Worm (Caenorhabditis elegans) whole organism, late embryonic: ENCODE results near the gene crn-2.

ENCODE experiments used
- C08G9.2 ChIP-seq: sonication (generic microtip); optimal IDR thresholded peaks from 2 replicates; lab custom pipeline; 2016; ENCODE audit warnings: mild to moderate bottlenecking, missing genetic modification characterization, moderate library complexity, missing compliant biosample characterization
- C38D4.7 ChIP-seq: fragments of 200-800 bp; sonication (Bioruptor generic); optimal IDR thresholded peaks from 2 replicates; lab custom pipeline; 2018; ENCODE audit warnings: mild to moderate bottlenecking, missing genetic modification characterization, moderate library complexity, missing compliant biosample characterization
- F13H6.1 ChIP-seq: sonication (generic microtip); optimal IDR thresholded peaks from 2 replicates; lab custom pipeline; 2016; ENCODE audit warnings: missing genetic modification characterization, missing compliant biosample characterization
- T23F11.4 ChIP-seq: fragments of 200-800 bp; sonication (Bioruptor generic); optimal IDR thresholded peaks from 2 replicates; lab custom pipeline; 2018; ENCODE audit warnings: mild to moderate bottlenecking, missing genetic modification characterization, missing compliant biosample characterization
- Y22D7AL.16 ChIP-seq: sonication (generic microtip); optimal IDR thresholded peaks from 2 replicates; lab custom pipeline; 2016; ENCODE audit warnings: missing genetic modification characterization, missing compliant biosample characterization
- ama-1 ChIP-seq: fragments of 150-350 bp; optimal IDR thresholded peaks from 2 replicates; lab custom pipeline; 2014
- ceh-14 ChIP-seq: sonication (generic microtip); optimal IDR thresholded peaks from 2 replicates; lab custom pipeline; 2016; ENCODE audit warnings: missing genotype, missing genetic modification characterization, missing compliant biosample characterization
- ceh-19 ChIP-seq: fragments of 200-800 bp; sonication (Bioruptor generic); optimal IDR thresholded peaks from 2 replicates; lab custom pipeline; 2018; ENCODE audit warnings: mild to moderate bottlenecking, missing genetic modification characterization, missing compliant biosample characterization
- ceh-22 ChIP-seq: sonication (generic microtip); optimal IDR thresholded peaks from 2 replicates; lab custom pipeline; 2017; ENCODE audit warnings: missing biosample characterization, missing genetic modification characterization
- ceh-24 ChIP-seq: sonication (generic microtip); optimal IDR thresholded peaks from 2 replicates; lab custom pipeline; 2016; ENCODE audit warnings: mild to moderate bottlenecking, missing genetic modification characterization, missing compliant biosample characterization
- ceh-31 ChIP-seq: sonication (generic microtip); optimal IDR thresholded peaks from 2 replicates; lab custom pipeline; 2016; ENCODE audit warnings: missing genetic modification characterization, missing compliant biosample characterization
- ceh-45 ChIP-seq: fragments of 200-800 bp; sonication (Bioruptor generic); IDR thresholded peaks from 2 replicates; pipeline ENCODE4 v1.3.6; 2022; ENCODE audit warnings: missing genetic modification reagents, missing genetic modification characterization, missing compliant biosample characterization
- ceh-6 ChIP-seq: fragments of 200-800 bp; sonication (Bioruptor generic); optimal IDR thresholded peaks from 2 replicates; lab custom pipeline; 2018; ENCODE audit warnings: mild to moderate bottlenecking, missing genetic modification characterization, missing compliant biosample characterization
- che-1 ChIP-seq: sonication (generic microtip); optimal IDR thresholded peaks from 2 replicates; lab custom pipeline; 2016; ENCODE audit warnings: mild to moderate bottlenecking, missing genetic modification characterization, missing compliant biosample characterization
- dmd-4 ChIP-seq: sonication (generic microtip); optimal IDR thresholded peaks from 2 replicates; lab custom pipeline; 2016; ENCODE audit warnings: borderline replicate concordance, missing genetic modification characterization, missing compliant biosample characterization
- elt-2 ChIP-seq: sonication (generic microtip); optimal IDR thresholded peaks from 2 replicates; lab custom pipeline; 2016; ENCODE audit warnings: missing genetic modification reagents, missing genetic modification characterization, missing compliant biosample characterization
- elt-4 ChIP-seq: sonication (generic microtip); optimal IDR thresholded peaks from 2 replicates; lab custom pipeline; 2016; ENCODE audit warnings: missing genetic modification characterization, missing compliant biosample characterization
- eyg-1 ChIP-seq: sonication (generic microtip); optimal IDR thresholded peaks from 2 replicates; lab custom pipeline; 2016; ENCODE audit warnings: missing genotype, missing genetic modification characterization, missing compliant biosample characterization
- fkh-6 ChIP-seq: sonication (generic microtip); optimal IDR thresholded peaks from 2 replicates; lab custom pipeline; 2016; ENCODE audit warnings: missing genetic modification characterization, missing compliant biosample characterization
- hlh-13 ChIP-seq: fragments of 200-800 bp; sonication (Bioruptor generic); optimal IDR thresholded peaks from 2 replicates; lab custom pipeline; 2018; ENCODE audit warnings: mild to moderate bottlenecking, missing genetic modification characterization, missing compliant biosample characterization
- hlh-15 ChIP-seq: sonication (generic microtip); optimal IDR thresholded peaks from 2 replicates; lab custom pipeline; 2016; ENCODE audit warnings: missing genetic modification characterization, missing compliant biosample characterization
- hlh-8 ChIP-seq: sonication (generic microtip); optimal IDR thresholded peaks from 2 replicates; lab custom pipeline; 2016; ENCODE audit warnings: missing genotype, missing genetic modification characterization, missing compliant biosample characterization
- lim-6 ChIP-seq: sonication (generic microtip); optimal IDR thresholded peaks from 2 replicates; lab custom pipeline; 2016; ENCODE audit warnings: missing genetic modification characterization, missing compliant biosample characterization
- lin-11 ChIP-seq: fragments of 200-800 bp; sonication (Bioruptor generic); optimal IDR thresholded peaks from 2 replicates; lab custom pipeline; 2018; ENCODE audit warnings: mild to moderate bottlenecking, missing genetic modification characterization, missing compliant biosample characterization
- madf-2 ChIP-seq: sonication (generic microtip); optimal IDR thresholded peaks from 2 replicates; lab custom pipeline; 2017; ENCODE audit warnings: missing genetic modification characterization, missing compliant biosample characterization
- mec-3 ChIP-seq: sonication (generic microtip); optimal IDR thresholded peaks from 2 replicates; lab custom pipeline; 2016; ENCODE audit warnings: borderline replicate concordance, missing genetic modification characterization, missing compliant biosample characterization
- nhr-11 ChIP-seq: fragments of 150-350 bp; optimal IDR thresholded peaks from 2 replicates; lab custom pipeline; 2014; ENCODE audit warnings: missing biosample characterization, missing genetic modification characterization
- npax-4 ChIP-seq: sonication (generic microtip); optimal IDR thresholded peaks from 2 replicates; lab custom pipeline; 2016; ENCODE audit warnings: missing genetic modification characterization, missing compliant biosample characterization
- odd-2 ChIP-seq: sonication (generic microtip); optimal IDR thresholded peaks from 2 replicates; lab custom pipeline; 2017; ENCODE audit warnings: antibody characterized with exemption, mild to moderate bottlenecking, missing genetic modification characterization, missing compliant biosample characterization
- pha-2 ChIP-seq: sonication (generic microtip); optimal IDR thresholded peaks from 2 replicates; lab custom pipeline; 2017; ENCODE audit warnings: mild to moderate bottlenecking, missing genetic modification characterization, missing compliant biosample characterization
- pha-4 ChIP-seq: fragments of 150-350 bp; optimal IDR thresholded peaks from 2 replicates; lab custom pipeline; 2018; ENCODE audit warnings: missing biosample characterization, missing genetic modification reagents, missing genetic modification characterization
- pros-1 ChIP-seq: fragments of 150-350 bp; optimal IDR thresholded peaks from 2 replicates; lab custom pipeline; 2014; ENCODE audit warnings: missing biosample characterization, missing genetic modification reagents, missing genetic modification characterization
- sox-2 ChIP-seq: fragments of 200-800 bp; sonication (Bioruptor generic); IDR thresholded peaks from 2 replicates; pipeline ENCODE4 v1.3.6; 2022; ENCODE audit warnings: missing genetic modification reagents, missing genetic modification characterization, missing compliant biosample characterization
- syd-9 ChIP-seq: sonication (generic microtip); optimal IDR thresholded peaks from 2 replicates; lab custom pipeline; 2016; ENCODE audit warnings: mild to moderate bottlenecking, missing genetic modification characterization, moderate library complexity, missing compliant biosample characterization
- tbx-7 ChIP-seq: sonication (generic microtip); optimal IDR thresholded peaks from 2 replicates; lab custom pipeline; 2016; ENCODE audit warnings: missing genotype, missing genetic modification characterization, missing compliant biosample characterization
- ttx-3 ChIP-seq: sonication (generic microtip); optimal IDR thresholded peaks from 2 replicates; lab custom pipeline; 2016; ENCODE audit warnings: missing genetic modification reagents, missing genetic modification characterization, missing compliant biosample characterization
- unc-42 ChIP-seq: sonication (generic microtip); optimal IDR thresholded peaks from 2 replicates; lab custom pipeline; 2016; ENCODE audit warnings: missing genotype, missing genetic modification characterization, missing compliant biosample characterization
- ztf-16 ChIP-seq: sonication (generic microtip); optimal IDR thresholded peaks from 2 replicates; lab custom pipeline; 2017; ENCODE audit warnings: missing genetic modification characterization, missing compliant biosample characterization

crn-2 gene

DNA sequence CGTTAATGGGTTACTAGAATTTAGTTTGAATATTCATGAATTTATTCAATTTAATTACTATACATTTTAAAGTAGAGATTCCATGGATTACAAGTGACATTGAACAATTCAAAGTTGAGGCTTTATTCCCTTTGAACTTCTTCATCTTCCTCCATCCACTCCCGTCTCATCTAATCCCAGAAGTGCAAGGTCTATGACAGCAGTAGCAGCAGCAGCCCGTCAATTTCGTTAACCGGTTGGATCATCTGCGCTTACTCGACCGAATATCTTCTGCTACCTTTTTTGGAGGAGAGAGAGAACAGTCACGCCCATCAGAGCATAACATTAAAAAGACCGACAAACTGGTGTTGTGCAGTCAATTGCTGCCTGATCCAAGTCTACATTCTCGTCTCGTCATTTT lies 22.9 kb downstream of the crn-2 start, which contains the start of gene M03E7.2:
Gene M03E7.2 (plus strand): TSS at position 301 of the 400 bp plus-strand sequence.
- TF ChIP-seq nhr-11 (tag; lab: Kevin White, UChicago): no peak
- no peak for TF ChIP-seq ceh-45 (GFP tag; lab: Robert Waterston, UW)
- TF ChIP-seq lim-6 (tag; lab: Kevin White, UChicago): no peak
- TF ChIP-seq syd-9: no peak
- no peak for TF ChIP-seq pha-2 (tag; lab: Kevin White, UChicago)
- TF ChIP-seq pros-1 (tag; lab: Kevin White, UChicago): no peak
- TF ChIP-seq npax-4: no peak
- no peak for TF ChIP-seq pha-4 (tag; lab: Kevin White, UChicago)
- TF ChIP-seq elt-4 (tag; lab: Kevin White, UChicago): no peak
- TF ChIP-seq ceh-22 (tag; lab: Kevin White, UChicago): no peak
- no peak for TF ChIP-seq ceh-19
- TF ChIP-seq madf-2 (tag; lab: Kevin White, UChicago): no peak
- TF ChIP-seq ceh-14 (tag; lab: Kevin White, UChicago): no peak

DNA sequence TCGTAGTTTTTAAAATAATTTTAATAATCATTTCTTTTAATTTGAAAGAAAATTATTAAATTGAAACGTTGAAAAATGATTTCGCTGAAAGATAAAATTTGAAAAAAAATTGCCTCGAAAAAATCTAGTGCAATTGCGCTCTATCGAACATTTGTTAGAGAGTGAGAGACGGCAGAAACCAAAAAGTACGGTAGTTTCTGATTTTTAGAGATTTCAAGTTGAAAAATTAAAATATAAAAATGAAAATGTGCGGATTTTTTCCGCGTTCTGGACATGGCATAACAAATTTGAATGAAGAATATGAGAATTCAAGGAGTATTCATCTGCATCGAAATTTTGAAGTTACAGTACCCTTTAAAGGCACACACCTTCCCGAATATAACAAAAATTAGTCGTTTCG lies 25.0 kb downstream of the crn-2 start:
- TF ChIP-seq lin-11 (tag; lab: Kevin White, UChicago): no peak
- no peak for TF ChIP-seq T23F11.4 (GFP tag; lab: Kevin White, UChicago)
- no peak for TF ChIP-seq syd-9
- no peak for TF ChIP-seq ztf-16 (tag; lab: Kevin White, UChicago)
- TF ChIP-seq che-1 (tag; lab: Kevin White, UChicago): no peak
- no peak for TF ChIP-seq ceh-6 (GFP tag; lab: Kevin White, UChicago)
- no peak for TF ChIP-seq odd-2 (tag; lab: Kevin White, UChicago)
- no peak for TF ChIP-seq dmd-4
- no peak for TF ChIP-seq tbx-7 (tag; lab: Kevin White, UChicago)
- no peak for TF ChIP-seq ceh-19
- TF ChIP-seq, all 69 proteins: peak for 0

- TF ChIP-seq lim-6 (tag; lab: Kevin White, UChicago): no peak
- TF ChIP-seq ttx-3 (tag; lab: Kevin White, UChicago): no peak
- no peak for TF ChIP-seq mec-3 (tag; lab: Kevin White, UChicago)
- no peak for TF ChIP-seq hlh-13
- no peak for TF ChIP-seq C38D4.7
- no peak for TF ChIP-seq pha-4 (tag; lab: Kevin White, UChicago)
- TF ChIP-seq, all 69 proteins: peak for 0
Observed at ce11 chrV:5620040-5620439, 25.6 kb downstream of the crn-2 start, which contains the start of gene memb-2. Gene memb-2 (minus strand): TSS chrV:5620140.

DNA sequence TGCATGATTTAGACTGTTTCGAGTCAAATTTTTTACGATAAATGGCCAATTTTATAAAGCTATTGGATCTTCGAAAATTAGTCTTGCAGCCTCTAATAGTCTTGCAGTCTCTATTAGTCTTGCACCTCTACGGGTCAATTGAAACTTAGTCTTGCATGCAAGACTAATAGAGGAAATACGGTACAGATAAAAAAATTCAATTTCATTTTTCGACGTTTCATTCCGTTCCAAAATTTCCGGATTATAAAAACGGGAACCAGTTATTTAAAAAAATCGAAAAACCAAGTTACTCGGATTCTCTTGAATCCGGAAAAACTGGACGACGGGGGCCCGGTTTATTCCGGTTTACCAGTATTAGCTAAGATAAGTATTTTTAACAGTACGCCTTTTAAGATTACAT lies 27.0 kb downstream of the crn-2 start, which contains the start of gene M03E7.1:
Gene M03E7.1 (plus strand): TSS at position 301 of the 400 bp plus-strand sequence.
- TF ChIP-seq fkh-6 (tag; lab: Kevin White, UChicago): no peak
- no peak for TF ChIP-seq elt-2 (tag; lab: Kevin White, UChicago)
- TF ChIP-seq ama-1 (lab: Kevin White, UChicago): no peak
- no peak for TF ChIP-seq ceh-45 (GFP tag; lab: Robert Waterston, UW)
- no peak for TF ChIP-seq ceh-24 (tag; lab: Kevin White, UChicago)
- TF ChIP-seq unc-42 (tag; lab: Kevin White, UChicago): no peak
- TF ChIP-seq ttx-3 (tag; lab: Kevin White, UChicago): no peak
- no peak for TF ChIP-seq F13H6.1
- no peak for TF ChIP-seq ceh-31 (tag; lab: Kevin White, UChicago)
- TF ChIP-seq Y22D7AL.16 (tag; lab: Kevin White, UChicago): no peak
- no peak for TF ChIP-seq eyg-1 (tag; lab: Kevin White, UChicago)
- no peak for TF ChIP-seq sox-2
- no peak for TF ChIP-seq hlh-15
- TF ChIP-seq hlh-8: no peak
- no peak for TF ChIP-seq C08G9.2 (tag; lab: Kevin White, UChicago)
- no peak for TF ChIP-seq T23F11.4 (GFP tag; lab: Kevin White, UChicago)
